Worm (Caenorhabditis elegans): ENCODE results near the gene gpr-2.

gpr-2 gene

ce11 chrIII:9406600-9406999 is 13.6 kb upstream of the gpr-2 start, which contains the start of gene T26G10.1 (continued):
- TF ChIP-seq lsy-2 (tag; optimal IDR thresholded peaks at IDR 0.05): peak in 1 of 2 experiments; percentile 85
- TF ChIP-seq skn-1 (tag; optimal IDR thresholded peaks at IDR 0.05): no peak
- TF ChIP-seq dmd-8 (GFP tag; IDR thresholded peaks at IDR 0.05): no peak
- TF ChIP-seq ceh-62 (tag; optimal IDR thresholded peaks at IDR 0.05): no peak
- TF ChIP-seq hlh-30 (tag; optimal IDR thresholded peaks at IDR 0.05; ENCODE audit: insufficient read depth): peak; percentile 34
- peak; percentile 43 for TF ChIP-seq nhr-28 (tag; optimal IDR thresholded peaks at IDR 0.05)
- no peak for TF ChIP-seq D1046.2 (GFP tag; IDR thresholded peaks at IDR 0.05)
- no peak for TF ChIP-seq ceh-82 (tag; optimal IDR thresholded peaks at IDR 0.05)
- TF ChIP-seq egl-27 (tag; optimal IDR thresholded peaks at IDR 0.05): no peak
- peak; percentile 72 for TF ChIP-seq Y48G9A.11 (GFP tag; IDR thresholded peaks at IDR 0.05)
- peak; percentile 85 for TF ChIP-seq mes-2 (tag; optimal IDR thresholded peaks at IDR 0.05; ENCODE audit: poor library complexity, severe bottlenecking)
- TF ChIP-seq nhr-41 (GFP tag; IDR thresholded peaks at IDR 0.05): no peak
- TF ChIP-seq ceh-28 (tag; optimal IDR thresholded peaks at IDR 0.05): no peak
- TF ChIP-seq vab-7 (GFP tag; IDR thresholded peaks at IDR 0.05): 0 out of 2 replicates have a peak, but pooled peaks have one; percentile 21
- no peak for TF ChIP-seq hif-1 (tag; optimal IDR thresholded peaks at IDR 0.05)
- TF ChIP-seq Y105C5A.15 (GFP tag; IDR thresholded peaks at IDR 0.05): no peak
- no peak for TF ChIP-seq madf-5 (GFP tag; IDR thresholded peaks at IDR 0.05)
- no peak for TF ChIP-seq nhr-10 (tag; optimal IDR thresholded peaks at IDR 0.05)

DNA sequence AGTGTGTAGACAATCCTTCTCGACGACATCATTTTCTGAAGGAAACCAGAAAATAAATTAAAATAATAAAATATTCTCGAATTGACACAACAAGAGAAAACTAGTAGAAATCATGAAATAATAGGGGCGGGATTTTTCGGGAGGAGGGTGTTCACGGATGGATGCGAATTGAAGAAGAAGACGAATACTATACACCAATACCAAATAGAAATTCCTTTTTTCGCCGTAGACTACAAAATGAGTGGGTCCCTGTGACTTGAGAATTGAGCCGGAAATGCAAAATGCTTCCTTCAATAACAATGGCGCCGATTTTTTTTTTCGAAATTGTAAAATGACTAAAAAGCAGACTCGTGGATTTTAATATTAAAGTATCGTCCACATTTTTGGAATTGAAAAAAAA is 8.1 kb upstream of the gpr-2 start, which contains the start of gene nlp-48:
Gene nlp-48 (minus strand): TSS at position 101 of the 400 bp plus-strand sequence.
- TF ChIP-seq T26A8.4 (GFP tag; IDR thresholded peaks at IDR 0.05): no peak
- no peak for TF ChIP-seq dmd-9 (GFP tag; IDR thresholded peaks at IDR 0.05)
- TF ChIP-seq nhr-111 (GFP tag; optimal IDR thresholded peaks at IDR 0.05): no peak
- TF ChIP-seq ztf-11 (tag; optimal IDR thresholded peaks at IDR 0.05): no peak
- no peak for TF ChIP-seq ceh-62 (tag; optimal IDR thresholded peaks at IDR 0.05)
- no peak for TF ChIP-seq lin-39 (tag; optimal IDR thresholded peaks at IDR 0.05)
- TF ChIP-seq D1046.2 (GFP tag; IDR thresholded peaks at IDR 0.05): no peak

- TF ChIP-seq unc-62 (GFP tag; optimal IDR thresholded peaks at IDR 0.05 in 1 of 2) (no peak), unc-62 (tag; optimal IDR thresholded peaks at IDR 0.05) (no peak), hlh-30 (tag; optimal IDR thresholded peaks at IDR 0.05; ENCODE audit: insufficient read depth) (peak; percentile 90), mxl-2 (GFP tag; conservative IDR thresholded peaks at IDR 0.05) (no peak), ama-1 (optimal IDR thresholded peaks at IDR 0.05) (peak; percentile 5), duxl-1 (tag; optimal IDR thresholded peaks at IDR 0.05; ENCODE audit: poor library complexity) (no peak), arid-1 (GFP tag; conservative IDR thresholded peaks at IDR 0.05) (peak; percentile 30; the same call in 1 of the 2 replicates), F49E8.2 (tag; optimal IDR thresholded peaks at IDR 0.05; ENCODE audit: borderline replicate concordance) (no peak), lsy-2 (tag; optimal IDR thresholded peaks at IDR 0.05) (peak in 1 of 2 experiments; percentile 62), mep-1 (tag; optimal IDR thresholded peaks at IDR 0.05) (peak; percentile 3), daf-12 (tag; optimal IDR thresholded peaks at IDR 0.05) (no peak), dve-1 (tag; optimal IDR thresholded peaks at IDR 0.05; ENCODE audit: insufficient read depth) (no peak), vab-7 (GFP tag; IDR thresholded peaks at IDR 0.05) (no peak), F44E2.7 (GFP tag; IDR thresholded peaks at IDR 0.05) (no peak), ceh-62 (tag; optimal IDR thresholded peaks at IDR 0.05) (no peak), sdz-12 (GFP tag; optimal IDR thresholded peaks at IDR 0.05) (no peak), hmg-1.1 (GFP tag; IDR thresholded peaks at IDR 0.05) (no peak), Y48G9A.11 (GFP tag; IDR thresholded peaks at IDR 0.05) (no peak), R02D3.7 (tag; optimal IDR thresholded peaks at IDR 0.05) (no peak), nhr-42 (GFP tag; IDR thresholded peaks at IDR 0.05) (no peak), lim-7 (GFP tag; IDR thresholded peaks at IDR 0.05) (0 out of 2 replicates have a peak, but pooled peaks have one; percentile 43), nhr-41 (GFP tag; IDR thresholded peaks at IDR 0.05) (no peak), ctbp-1 (GFP tag; IDR thresholded peaks at IDR 0.05) (no peak), mxl-3 (GFP tag; optimal IDR thresholded peaks at IDR 0.05) (peak; percentile 4), gei-8 (GFP tag; optimal IDR thresholded peaks at IDR 0.05) (no peak), fkh-10 (GFP tag; optimal IDR thresholded peaks at IDR 0.05) (no peak), fos-1 (tag; optimal IDR thresholded peaks at IDR 0.05) (no peak), nhr-48 (tag; optimal IDR thresholded peaks at IDR 0.05) (no peak), zag-1 (tag; optimal IDR thresholded peaks at IDR 0.05) (no peak), zfp-3 (GFP tag; conservative IDR thresholded peaks at IDR 0.05) (no peak), T26A8.4 (GFP tag; IDR thresholded peaks at IDR 0.05) (no peak), lir-3 (tag; optimal IDR thresholded peaks at IDR 0.05) (no peak), nhr-111 (GFP tag; optimal IDR thresholded peaks at IDR 0.05) (no peak)
Measured at ce11 chrIII:9390924-9391323, 2.0 kb downstream of the gpr-2 start.
